Fruit fly (Drosophila melanogaster) whole organism, embryonic: ENCODE data around the gene Scgbeta.

Source experiments
- CG1024 ChIP-seq: fragments of 200-800 bp; sonication (Bioruptor generic); IDR thresholded peaks from 2 replicates; pipeline ENCODE4 v1.3.6; 2022; ENCODE audit warnings: missing biosample characterization, missing genetic modification characterization
- CG10274 ChIP-seq: fragments of 200-800 bp; sonication (Bioruptor generic); optimal IDR thresholded peaks from 3 replicates; lab custom pipeline; 2017; ENCODE audit warnings: missing biosample characterization, mild to moderate bottlenecking, missing genetic modification characterization
- CG11093 ChIP-seq: fragments of 200-800 bp; sonication (Bioruptor generic); IDR thresholded peaks from 3 replicates; pipeline ENCODE4 v1.3.6; 2022; ENCODE audit warnings: missing biosample characterization, missing genetic modification characterization
- CG12219 ChIP-seq: fragments of 200-800 bp; sonication (Bioruptor generic); optimal IDR thresholded peaks from 3 replicates; lab custom pipeline; 2018; ENCODE audit warnings: missing biosample characterization, mild to moderate bottlenecking, missing genetic modification characterization
- CG13123 ChIP-seq: fragments of 200-800 bp; sonication (Bioruptor generic); optimal IDR thresholded peaks from 2 replicates; lab custom pipeline; 2016; ENCODE audit warnings: missing biosample characterization, missing genetic modification characterization
- CG13287 ChIP-seq: fragments of 200-800 bp; sonication (Bioruptor generic); IDR thresholded peaks from 2 replicates; pipeline ENCODE4 v1.3.6; 2022; ENCODE audit warnings: missing biosample characterization, missing genetic modification characterization; ENCODE audit not compliant: partially characterized antibody
- CG14050 ChIP-seq: fragments of 200-800 bp; sonication (Bioruptor generic); IDR thresholded peaks from 3 replicates; pipeline ENCODE4 v1.3.6; 2022; ENCODE audit warnings: missing biosample characterization, missing genetic modification characterization
- CG17361 ChIP-seq: fragments of 200-800 bp; sonication (Bioruptor generic); IDR thresholded peaks from 3 replicates; pipeline ENCODE4 v1.3.6; 2022; ENCODE audit warnings: missing biosample characterization, missing genetic modification characterization
- CG2116 ChIP-seq: fragments of 200-800 bp; sonication (Bioruptor generic); optimal IDR thresholded peaks from 3 replicates; lab custom pipeline; 2018; ENCODE audit warnings: missing biosample characterization, mild to moderate bottlenecking, missing genetic modification characterization
- CG6683 ChIP-seq: fragments of 200-800 bp; sonication (Bioruptor generic); optimal IDR thresholded peaks from 2 replicates; lab custom pipeline; 2017; ENCODE audit warnings: missing biosample characterization, mild to moderate bottlenecking, missing genetic modification characterization, missing genetic modification reagents
- CG6689 ChIP-seq: fragments of 200-800 bp; sonication (Bioruptor generic); IDR thresholded peaks from 2 replicates; pipeline ENCODE4 v1.3.6; 2022; ENCODE audit warnings: missing biosample characterization, missing genetic modification characterization
- CG6854 ChIP-seq: fragments of 200-800 bp; sonication (Bioruptor generic); optimal IDR thresholded peaks from 3 replicates; lab custom pipeline; 2017; ENCODE audit warnings: missing biosample characterization, mild to moderate bottlenecking, missing genetic modification characterization
- CG7372 ChIP-seq: fragments of 200-800 bp; sonication (Bioruptor generic); IDR thresholded peaks from 2 replicates; pipeline ENCODE4 v1.3.6; 2022; ENCODE audit warnings: missing biosample characterization, missing genetic modification characterization
- CG7928 ChIP-seq: fragments of 200-800 bp; sonication (Bioruptor generic); optimal IDR thresholded peaks from 2 replicates; lab custom pipeline; 2017; ENCODE audit warnings: missing biosample characterization, mild to moderate bottlenecking, missing genetic modification characterization
- CG8359 ChIP-seq: fragments of 200-800 bp; sonication (Bioruptor generic); optimal IDR thresholded peaks from 2 replicates; lab custom pipeline; 2017; ENCODE audit warnings: missing biosample characterization, mild to moderate bottlenecking, missing genetic modification characterization, borderline replicate concordance
- CG9215 ChIP-seq: fragments of 200-800 bp; sonication (Bioruptor generic); IDR thresholded peaks from 2 replicates; pipeline ENCODE4 v1.3.6; 2022; ENCODE audit warnings: missing biosample characterization, missing genetic modification characterization
- CTCF ChIP-seq: fragments of 200-800 bp; sonication (Bioruptor generic); optimal IDR thresholded peaks from 2 replicates; lab custom pipeline; 2017; ENCODE audit warnings: missing biosample characterization, mild to moderate bottlenecking, missing genetic modification characterization, moderate library complexity
- Dbx ChIP-seq: fragments of 200-800 bp; sonication (Bioruptor generic); IDR thresholded peaks from 3 replicates; pipeline ENCODE4 v1.3.6; 2022; ENCODE audit warnings: missing biosample characterization, missing genetic modification characterization
- Dip3 ChIP-seq: fragments of 200-800 bp; sonication (Bioruptor generic); optimal IDR thresholded peaks from 3 replicates; lab custom pipeline; 2016; ENCODE audit warnings: missing biosample characterization, missing genetic modification characterization
- Dref ChIP-seq: fragments of 200-800 bp; sonication (Bioruptor generic); IDR thresholded peaks from 2 replicates; pipeline ENCODE4 v1.3.6; 2022; ENCODE audit warnings: missing biosample characterization, missing genetic modification characterization
- Ets97D ChIP-seq: fragments of 200-800 bp; sonication (Bioruptor generic); optimal IDR thresholded peaks from 3 replicates; lab custom pipeline; 2016; ENCODE audit warnings: missing biosample characterization, missing genetic modification characterization
- Fer1 ChIP-seq: fragments of 200-800 bp; sonication (Bioruptor generic); optimal IDR thresholded peaks from 2 replicates; lab custom pipeline; 2017; ENCODE audit warnings: missing biosample characterization, mild to moderate bottlenecking, missing genetic modification characterization
- HLH54F ChIP-seq: fragments of 200-800 bp; sonication (Bioruptor generic); optimal IDR thresholded peaks from 3 replicates; lab custom pipeline; 2016; ENCODE audit warnings: missing biosample characterization, missing genetic modification characterization
- HLHmδ ChIP-seq: fragments of 200-800 bp; sonication (Bioruptor generic); optimal IDR thresholded peaks from 2 replicates; lab custom pipeline; 2018; ENCODE audit warnings: missing biosample characterization, mild to moderate bottlenecking, missing genetic modification characterization, moderate library complexity
- Hand ChIP-seq: fragments of 200-800 bp; sonication (Bioruptor generic); optimal IDR thresholded peaks from 2 replicates; lab custom pipeline; 2017; ENCODE audit warnings: mild to moderate bottlenecking, missing biosample characterization, missing genetic modification reagents, missing genetic modification characterization
- Hr3 ChIP-seq: fragments of 200-800 bp; sonication (Bioruptor generic); optimal IDR thresholded peaks from 3 replicates; lab custom pipeline; 2016; ENCODE audit warnings: missing biosample characterization, missing genetic modification characterization
- Kr ChIP-seq: fragments of 200-800 bp; sonication (Bioruptor generic); optimal IDR thresholded peaks from 2 replicates; lab custom pipeline; 2017; ENCODE audit warnings: missing biosample characterization, mild to moderate bottlenecking, missing genetic modification characterization
- Lpt ChIP-seq: fragments of >200 bp; optimal IDR thresholded peaks from 2 replicates; lab custom pipeline; 2018; ENCODE audit warnings: missing biosample characterization, missing genetic modification characterization
- NC2β ChIP-seq: fragments of 200-800 bp; sonication (Bioruptor generic); optimal IDR thresholded peaks from 2 replicates; lab custom pipeline; 2016; ENCODE audit warnings: missing biosample characterization, missing genetic modification characterization
- Nf-YC ChIP-seq: fragments of 200-800 bp; optimal IDR thresholded peaks from 3 replicates; lab custom pipeline; 2019; ENCODE audit warnings: missing biosample characterization, mild to moderate bottlenecking, missing genetic modification characterization, moderate library complexity
- Optix ChIP-seq: fragments of 200-800 bp; sonication (Bioruptor generic); IDR thresholded peaks from 3 replicates; pipeline ENCODE4 v1.3.6; 2022; ENCODE audit warnings: missing biosample characterization, missing genetic modification characterization
- Poxn ChIP-seq: fragments of 200-800 bp; sonication (Bioruptor generic); IDR thresholded peaks from 2 replicates; pipeline ENCODE4 v1.3.6; 2022; ENCODE audit warnings: missing biosample characterization, missing genetic modification characterization
- Sry-β ChIP-seq: fragments of 200-800 bp; sonication (Bioruptor generic); optimal IDR thresholded peaks from 2 replicates; lab custom pipeline; 2018; ENCODE audit warnings: missing biosample characterization, mild to moderate bottlenecking, missing genetic modification characterization, moderate library complexity
- ase ChIP-seq: fragments of 200-800 bp; sonication (Bioruptor generic); IDR thresholded peaks from 3 replicates; pipeline ENCODE4 v1.3.6; 2022; ENCODE audit warnings: missing biosample characterization, missing genetic modification characterization
- bcd ChIP-seq: fragments of 200-800 bp; sonication (Bioruptor generic); optimal IDR thresholded peaks from 2 replicates; lab custom pipeline; 2017; ENCODE audit warnings: missing biosample characterization, mild to moderate bottlenecking, missing genetic modification characterization
- dati ChIP-seq: fragments of 200-800 bp; sonication (Bioruptor generic); IDR thresholded peaks from 2 replicates; pipeline ENCODE4 v1.3.6; 2022; ENCODE audit warnings: missing biosample characterization, missing genetic modification characterization
- dysf ChIP-seq: fragments of 200-800 bp; sonication (Bioruptor generic); IDR thresholded peaks from 3 replicates; pipeline ENCODE4 v1.3.6; 2022; ENCODE audit warnings: missing biosample characterization, missing genetic modification characterization
- ems ChIP-seq: fragments of 200-800 bp; sonication (Bioruptor generic); optimal IDR thresholded peaks from 3 replicates; lab custom pipeline; 2016; ENCODE audit warnings: missing biosample characterization, missing genetic modification characterization
- ewg ChIP-seq: fragments of 200-800 bp; sonication (Bioruptor generic); optimal IDR thresholded peaks from 3 replicates; lab custom pipeline; 2017; ENCODE audit warnings: mild to moderate bottlenecking, missing biosample characterization, missing genetic modification reagents, missing genetic modification characterization
- grau ChIP-seq: fragments of 200-800 bp; optimal IDR thresholded peaks from 3 replicates; lab custom pipeline; 2019; ENCODE audit warnings: missing biosample characterization, mild to moderate bottlenecking, missing genetic modification characterization, moderate library complexity
- gsb ChIP-seq: fragments of 200-800 bp; sonication (Bioruptor generic); IDR thresholded peaks from 2 replicates; pipeline ENCODE4 v1.3.6; 2022; ENCODE audit warnings: missing biosample characterization, missing genetic modification characterization
- hbn ChIP-seq: fragments of 200-800 bp; sonication (Bioruptor generic); IDR thresholded peaks from 2 replicates; pipeline ENCODE4 v1.3.6; 2022; ENCODE audit warnings: missing biosample characterization, missing genetic modification characterization; ENCODE audit not compliant: partially characterized antibody
- insv ChIP-seq, 2 experiments: fragments of 200-800 bp; sonication (Bioruptor generic); optimal IDR thresholded peaks; 3 replicates each; lab custom pipeline; 2016 to 2018; ENCODE audit warnings: missing biosample characterization in 2 of 2, missing genetic modification characterization in 2 of 2
- org-1 ChIP-seq: fragments of 200-800 bp; sonication (Bioruptor generic); optimal IDR thresholded peaks from 2 replicates; lab custom pipeline; 2017; ENCODE audit warnings: missing biosample characterization, missing genetic modification characterization
- otp ChIP-seq: fragments of 200-800 bp; sonication (Bioruptor generic); IDR thresholded peaks from 3 replicates; pipeline ENCODE4, ENCODE4 v1.3.6; 2022; ENCODE audit warnings: missing biosample characterization, missing genetic modification characterization
- pan ChIP-seq, 4 experiments: fragments of >200 bp in 3 of 4; fragments of 200-800 bp in 1 of 4; sonication (Bioruptor generic) in 1 of 4; optimal IDR thresholded peaks in 3 of 4; IDR thresholded peaks in 1 of 4; 2 replicates each; pipeline versions ENCODE4 v1.3.6 to Lab custom; 2017 to 2022; ENCODE audit warnings: missing biosample characterization in 2 of 4, missing genetic modification characterization in 2 of 4, mixed read lengths in 1 of 4
- peb ChIP-seq: fragments of 200-800 bp; sonication (Bioruptor generic); IDR thresholded peaks from 2 replicates; pipeline ENCODE4 v1.3.6; 2022; ENCODE audit warnings: missing biosample characterization, missing genetic modification characterization
- pfk ChIP-seq: fragments of 200-800 bp; sonication (Bioruptor generic); optimal IDR thresholded peaks from 2 replicates; lab custom pipeline; 2018; ENCODE audit warnings: missing biosample characterization, mild to moderate bottlenecking, missing genetic modification characterization, moderate library complexity
- slbo ChIP-seq: fragments of 200-800 bp; sonication (Bioruptor generic); IDR thresholded peaks from 2 replicates; pipeline ENCODE4 v1.3.6; 2022; ENCODE audit warnings: missing biosample characterization, missing genetic modification characterization
- tgo ChIP-seq: fragments of 200-800 bp; sonication (Bioruptor generic); IDR thresholded peaks from 3 replicates; pipeline ENCODE4 v1.3.6; 2022; ENCODE audit warnings: missing biosample characterization, missing genetic modification characterization
- unc-4 ChIP-seq: fragments of 200-800 bp; sonication (Bioruptor generic); IDR thresholded peaks from 2 replicates; pipeline ENCODE4 v1.3.6; 2022; ENCODE audit warnings: missing biosample characterization, missing genetic modification characterization; ENCODE audit not compliant: partially characterized antibody

The Scgbeta gene

DNA sequence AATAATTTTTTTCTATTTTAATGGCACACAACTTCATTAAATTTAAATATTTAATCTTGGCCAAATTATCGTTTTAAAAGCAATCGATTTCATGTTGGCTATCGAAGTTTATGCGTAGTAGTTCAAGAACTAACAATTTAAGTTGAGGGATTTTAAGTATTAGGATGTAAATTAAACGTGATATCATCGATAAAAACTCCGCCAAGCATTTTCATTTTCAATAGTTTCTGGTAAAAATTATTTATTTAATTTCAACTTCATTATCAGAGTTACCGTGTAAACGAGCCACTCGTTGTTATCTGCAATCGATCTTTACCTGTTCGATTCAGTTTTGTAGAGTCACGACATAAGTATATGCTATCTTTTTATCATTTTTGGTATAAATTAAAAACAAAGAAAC lies 19.3 kb downstream of the Scgbeta start (continued):
- TF ChIP-seq pan (optimal IDR thresholded peaks at IDR 0.05; lab: Kevin White, UChicago): no peak
- TF ChIP-seq pan (GFP tag; optimal IDR thresholded peaks at IDR 0.05 in 1 of 2, IDR thresholded peaks at IDR 0.05 in 1 of 2): peak in 1 of 2 experiments; percentile 97
- TF ChIP-seq CG9215 (GFP tag; lab: Robert Waterston, UW): peak; percentile 80; the same call in 1 of the 2 replicates
- peak; percentile 95 for TF ChIP-seq CG10274 (GFP tag; lab: Kevin White, UChicago)
- TF ChIP-seq org-1: peak; percentile 90
- peak; percentile 99 for TF ChIP-seq Dbx (GFP tag; lab: Robert Waterston, UW)
- peak; percentile 92 for TF ChIP-seq Hand (GFP tag; lab: Kevin White, UChicago)
- TF ChIP-seq CTCF (GFP tag; lab: Kevin White, UChicago): peak; percentile 70
- peak; percentile 98 for TF ChIP-seq CG6683
- peak; percentile 89 for TF ChIP-seq HLH54F (GFP tag; lab: Kevin White, UChicago)
- TF ChIP-seq CG13287 (GFP tag; lab: Robert Waterston, UW): peak; percentile 71; the same call in 1 of the 2 replicates
- TF ChIP-seq pfk (GFP tag; lab: Kevin White, UChicago): peak; percentile 76
- no peak for TF ChIP-seq unc-4
- peak; percentile 88 for TF ChIP-seq CG7928 (GFP tag; lab: Kevin White, UChicago)
- peak; percentile 22 to 79 for TF ChIP-seq insv (GFP tag; optimal IDR thresholded peaks at IDR 0.05; lab: Kevin White, UChicago)
- TF ChIP-seq CG6854 (GFP tag; lab: Kevin White, UChicago): peak; percentile 98
- peak; percentile 97 for TF ChIP-seq CG1024 (GFP tag; lab: Robert Waterston, UW)
- TF ChIP-seq Dref (GFP tag; lab: Robert Waterston, UW): peak; percentile 52
- TF ChIP-seq CG14050: peak; percentile 96
- peak; percentile 94 for TF ChIP-seq ase
- TF ChIP-seq HLHmδ: no peak
- TF ChIP-seq dati (GFP tag; lab: Robert Waterston, UW): peak; percentile 90
- TF ChIP-seq tgo (GFP tag; lab: Robert Waterston, UW): peak; percentile 95
- peak; percentile 92 for TF ChIP-seq Nf-YC
- TF ChIP-seq Hr3 (GFP tag; lab: Kevin White, UChicago): peak; percentile 91
- TF ChIP-seq dysf (GFP tag; lab: Robert Waterston, UW): peak; percentile 97
- peak; percentile 95 for TF ChIP-seq otp (GFP tag; lab: Robert Waterston, UW)
- TF ChIP-seq CG6689 (GFP tag; lab: Robert Waterston, UW): peak; percentile 97
- peak; percentile 97 for TF ChIP-seq ems
- TF ChIP-seq CG11093 (GFP tag; lab: Robert Waterston, UW): peak; percentile 84
- TF ChIP-seq NC2β (GFP tag; lab: Kevin White, UChicago): peak; percentile 99
- peak; percentile 92 for TF ChIP-seq CG8359 (GFP tag; lab: Kevin White, UChicago)
- peak; percentile 84 for TF ChIP-seq CG13123
- TF ChIP-seq Optix (GFP tag; lab: Robert Waterston, UW): peak; percentile 86
- peak; percentile 91 for TF ChIP-seq CG2116
- TF ChIP-seq Fer1 (GFP tag; lab: Kevin White, UChicago): peak; percentile 98
- TF ChIP-seq Lpt (GFP tag; lab: Kevin White, UChicago): no peak
- TF ChIP-seq gsb (GFP tag; lab: Robert Waterston, UW): peak; percentile 92
- TF ChIP-seq Ets97D: peak; percentile 90
- TF ChIP-seq Kr (GFP tag; lab: Kevin White, UChicago): peak; percentile 36
- peak; percentile 54 for TF ChIP-seq Poxn (GFP tag; lab: Robert Waterston, UW)
- peak; percentile 92 for TF ChIP-seq slbo
- peak; percentile 90 for TF ChIP-seq ewg (GFP tag; lab: Kevin White, UChicago)
- TF ChIP-seq CG12219: peak; percentile 98
- peak; percentile 97 for TF ChIP-seq CG7372 (GFP tag; lab: Robert Waterston, UW)
- peak; percentile 74 for TF ChIP-seq Sry-β (GFP tag; lab: Kevin White, UChicago)
- peak; percentile 98 for TF ChIP-seq CG17361
- peak; percentile 98 for TF ChIP-seq grau (tag; lab: Kevin White, UChicago)
- TF ChIP-seq peb (GFP tag; lab: Robert Waterston, UW): peak; percentile 92
- TF ChIP-seq Dip3 (GFP tag; lab: Kevin White, UChicago): peak; percentile 91
- TF ChIP-seq bcd (GFP tag; lab: Kevin White, UChicago): peak; percentile 97
- peak; percentile 36; the same call in 1 of the 2 replicates for TF ChIP-seq hbn (GFP tag; lab: Robert Waterston, UW)
